Worm (Caenorhabditis elegans): ENCODE data around the gene aqp-2.

aqp-2 gene

DNA sequence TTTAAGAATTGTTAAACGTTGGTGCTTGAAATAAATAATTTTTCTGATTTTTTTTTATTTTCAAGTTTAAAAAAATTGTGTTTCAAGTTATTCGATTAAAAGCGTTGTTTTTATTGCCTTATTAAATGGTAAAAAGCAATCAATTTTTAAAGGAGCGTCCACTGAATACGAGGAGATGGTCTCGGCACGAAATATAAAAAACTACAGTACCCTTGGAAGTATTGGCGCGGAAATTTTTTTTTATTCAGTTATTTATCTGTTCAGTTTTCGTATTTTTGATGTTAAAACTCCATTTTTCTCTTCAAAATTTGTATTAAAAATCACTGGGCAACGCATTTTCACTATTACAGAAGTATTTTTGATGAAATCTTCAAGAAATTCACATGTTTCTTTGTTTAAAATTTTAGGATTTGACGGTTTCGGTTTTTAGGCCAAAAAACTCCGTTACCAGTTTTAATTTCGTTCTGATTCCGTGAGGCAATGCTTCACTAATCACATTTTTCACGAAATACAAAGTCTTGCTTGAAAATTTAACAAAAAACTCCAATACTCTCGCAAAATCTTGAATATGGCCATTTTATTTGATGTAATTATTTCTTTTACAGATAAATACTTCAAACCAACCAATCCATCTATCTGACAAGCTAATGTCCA lies 48.6 kb downstream of the aqp-2 start, which contains the start of gene znfx-1:
TSS of gene znfx-1 (plus strand) at position 604 of the 654 bp plus-strand sequence.
- TF ChIP-seq attf-3 (GFP tag; conservative IDR thresholded peaks at IDR 0.05) (no peak), dpl-1 (GFP tag; optimal IDR thresholded peaks at IDR 0.05) (peak; percentile 83), hlh-12 (tag; optimal IDR thresholded peaks at IDR 0.05) (no peak), hsf-1 (GFP tag; IDR thresholded peaks at IDR 0.05) (no peak), snpc-3.4 (tag; optimal IDR thresholded peaks at IDR 0.05) (peak; percentile 84), rec-8 (tag; optimal IDR thresholded peaks at IDR 0.05) (no peak), F55B11.4 (tag; optimal IDR thresholded peaks at IDR 0.05; ENCODE audit: borderline replicate concordance, insufficient read depth) (no peak), tlf-1 (GFP tag; optimal IDR thresholded peaks at IDR 0.05) (no peak), ceh-79 (tag; optimal IDR thresholded peaks at IDR 0.05) (no peak), dpff-1 (tag; optimal IDR thresholded peaks at IDR 0.05) (no peak), sea-2 (GFP tag; IDR thresholded peaks at IDR 0.05) (no peak), dox-1 (GFP tag; IDR thresholded peaks at IDR 0.05) (0 out of 2 replicates have a peak, but pooled peaks have one; percentile 24), akir-1 (GFP tag; optimal IDR thresholded peaks at IDR 0.05) (no peak), gei-17 (GFP tag; optimal IDR thresholded peaks at IDR 0.05) (no peak), ceh-27 (GFP tag; optimal IDR thresholded peaks at IDR 0.05) (no peak), Y53G8AR.9 (GFP tag; conservative IDR thresholded peaks at IDR 0.05) (0 out of 2 replicates have a peak, but pooled peaks have one; percentile 24), F52B5.7 (tag; optimal IDR thresholded peaks at IDR 0.05) (no peak), hmg-1.2 (GFP tag; IDR thresholded peaks at IDR 0.05) (no peak), egl-44 (GFP tag; IDR thresholded peaks at IDR 0.05) (no peak), nhr-179 (tag; optimal IDR thresholded peaks at IDR 0.05) (no peak), madf-6 (GFP tag; IDR thresholded peaks at IDR 0.05) (peak; percentile 96), F39B2.1 (GFP tag; IDR thresholded peaks at IDR 0.05) (no peak), hrde-1 (tag; optimal IDR thresholded peaks at IDR 0.05; ENCODE audit: borderline replicate concordance) (no peak), bed-2 (GFP tag; IDR thresholded peaks at IDR 0.05) (no peak), snpc-1.3 (tag; optimal IDR thresholded peaks at IDR 0.05; ENCODE audit: insufficient read depth) (peak; percentile 62), ztf-22 (GFP tag; optimal IDR thresholded peaks at IDR 0.05) (no peak), xnd-1 (tag; optimal IDR thresholded peaks at IDR 0.05) (peak; percentile 90), lin-35 (GFP tag; optimal IDR thresholded peaks at IDR 0.05) (no peak), C17E4.6 (GFP tag; IDR thresholded peaks at IDR 0.05) (no peak), K12H6.12 (tag; optimal IDR thresholded peaks at IDR 0.05) (no peak), ccch-3 (GFP tag; optimal IDR thresholded peaks at IDR 0.05) (no peak), rpc-1 (optimal IDR thresholded peaks at IDR 0.05) (no peak), rpc-1 (tag; optimal IDR thresholded peaks at IDR 0.05) (peak; percentile 0), lsl-1 (GFP tag; optimal IDR thresholded peaks at IDR 0.05) (peak; percentile 96), F33H1.4 (GFP tag; IDR thresholded peaks at IDR 0.05) (peak; percentile 96), F49E8.2 (tag; optimal IDR thresholded peaks at IDR 0.05; ENCODE audit: insufficient read depth) (peak; percentile 75), B0261.1 (tag; optimal IDR thresholded peaks at IDR 0.05) (no peak), lag-1 (GFP tag; IDR thresholded peaks at IDR 0.05) (no peak), ztf-6 (GFP tag; IDR thresholded peaks at IDR 0.05) (no peak), cebp-2 (GFP tag; IDR thresholded peaks at IDR 0.05) (no peak), D2030.7 (GFP tag; IDR thresholded peaks at IDR 0.05) (peak; percentile 85), nhr-120 (GFP tag; IDR thresholded peaks at IDR 0.05) (no peak), lir-1 (GFP tag; conservative IDR thresholded peaks at IDR 0.05) (no peak), cebp-1 (GFP tag; IDR thresholded peaks at IDR 0.05) (no peak), cebp-1 (tag; optimal IDR thresholded peaks at IDR 0.05) (no peak), F57A8.1 (GFP tag; optimal IDR thresholded peaks at IDR 0.05) (no peak), ztf-25 (GFP tag; IDR thresholded peaks at IDR 0.05) (no peak)
